Fruit fly (Drosophila melanogaster): ENCODE measurements around the gene CG6974.

DNA sequence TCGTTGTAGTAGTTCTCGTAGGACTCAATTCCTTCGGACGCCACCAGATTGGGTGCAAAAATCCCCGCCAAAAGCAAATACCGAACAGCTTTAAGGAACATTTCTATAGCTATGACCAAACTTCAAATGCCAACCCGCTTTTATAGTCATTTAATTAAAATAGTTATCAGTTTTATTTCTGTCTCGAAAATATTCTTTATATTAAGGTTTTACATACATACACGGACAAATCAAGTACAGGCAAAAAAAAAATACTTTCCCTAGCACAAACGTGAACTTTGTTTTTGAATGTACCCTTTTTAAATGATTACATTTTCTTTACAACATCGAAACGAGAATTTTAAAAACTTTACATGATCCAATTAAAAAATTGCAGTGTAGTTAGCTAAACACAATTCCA, at the start of gene CG6974:
- TF ChIP-seq seq (GFP tag; IDR thresholded peaks at IDR 0.05) (no peak), exex (tag; optimal IDR thresholded peaks at IDR 0.05) (no peak), toy (GFP tag; IDR thresholded peaks at IDR 0.05) (no peak), Gug (GFP tag; IDR thresholded peaks at IDR 0.05) (no peak), CG14667 (GFP tag; IDR thresholded peaks at IDR 0.05) (no peak), CG7556 (GFP tag; optimal IDR thresholded peaks at IDR 0.05) (no peak), CG8359 (GFP tag; optimal IDR thresholded peaks at IDR 0.05; ENCODE audit: borderline replicate concordance) (no peak), Trl (optimal IDR thresholded peaks at IDR 0.05) (no peak), Trl (GFP tag; optimal IDR thresholded peaks at IDR 0.05) (no peak), CG3838 (GFP tag; optimal IDR thresholded peaks at IDR 0.05) (no peak), CG33557 (GFP tag; optimal IDR thresholded peaks at IDR 0.05) (no peak), ranshi (GFP tag; IDR thresholded peaks at IDR 0.05) (no peak), odd (GFP tag; optimal IDR thresholded peaks at IDR 0.05) (no peak), CG17829 (tag; optimal IDR thresholded peaks at IDR 0.05) (no peak)

Measured in whole organism, embryonic.